Worm (Caenorhabditis elegans): ENCODE results near the gene ifa-3.

ce11 chrX:16258503-16258902, 11.4 kb downstream of the ifa-3 start:
- no peak for TF ChIP-seq flt-1 (GFP tag; IDR thresholded peaks at IDR 0.05)
- no peak for TF ChIP-seq klf-2 (GFP tag; conservative IDR thresholded peaks at IDR 0.05)
- no peak for TF ChIP-seq ztf-23 (GFP tag; IDR thresholded peaks at IDR 0.05)
- no peak for TF ChIP-seq cog-1 (tag; optimal IDR thresholded peaks at IDR 0.05)

All from whole organism, midembryonic.